Fruit fly (Drosophila melanogaster) whole organism, embryonic: ENCODE measurements around the gene CG15356.

ENCODE experiments used
- Atf6 ChIP-seq: fragments of 200-800 bp; sonication (Bioruptor generic); IDR thresholded peaks from 2 replicates; pipeline ENCODE4 v1.3.6; 2022; ENCODE audit warnings: missing biosample characterization, missing genetic modification characterization
- CG10654 ChIP-seq: fragments of 200-800 bp; sonication (Bioruptor generic); optimal IDR thresholded peaks from 2 replicates; lab custom pipeline; 2016; ENCODE audit warnings: missing biosample characterization, missing genetic modification characterization
- CG10959 ChIP-seq: fragments of 200-800 bp; sonication (Bioruptor generic); IDR thresholded peaks from 2 replicates; pipeline ENCODE4 v1.3.6; 2022; ENCODE audit warnings: missing biosample characterization, missing genetic modification characterization
- CG11085 ChIP-seq: fragments of 200-800 bp; sonication (Bioruptor generic); IDR thresholded peaks from 2 replicates; pipeline ENCODE4 v1.3.6; 2022; ENCODE audit warnings: missing biosample characterization, missing genetic modification characterization
- CG11093 ChIP-seq: fragments of 200-800 bp; sonication (Bioruptor generic); IDR thresholded peaks from 3 replicates; pipeline ENCODE4 v1.3.6; 2022; ENCODE audit warnings: missing biosample characterization, missing genetic modification characterization
- CG11695 ChIP-seq: fragments of 200-800 bp; sonication (Bioruptor generic); IDR thresholded peaks from 3 replicates; pipeline ENCODE4 v1.3.6; 2022; ENCODE audit warnings: missing biosample characterization, missing genetic modification characterization
- CG12104 ChIP-seq: fragments of 200-800 bp; sonication (Bioruptor generic); optimal IDR thresholded peaks from 3 replicates; lab custom pipeline; 2016; ENCODE audit warnings: missing biosample characterization, missing genetic modification characterization
- CG12236 ChIP-seq: fragments of 200-800 bp; sonication (Bioruptor generic); optimal IDR thresholded peaks from 2 replicates; lab custom pipeline; 2016; ENCODE audit warnings: missing biosample characterization, missing genetic modification characterization
- CG12744 ChIP-seq: fragments of 200-800 bp; sonication (Bioruptor generic); optimal IDR thresholded peaks from 2 replicates; lab custom pipeline; 2016; ENCODE audit warnings: missing biosample characterization, missing genetic modification characterization
- CG13287 ChIP-seq: fragments of 200-800 bp; sonication (Bioruptor generic); IDR thresholded peaks from 2 replicates; pipeline ENCODE4 v1.3.6; 2022; ENCODE audit warnings: missing biosample characterization, missing genetic modification characterization; ENCODE audit not compliant: partially characterized antibody
- CG14667 ChIP-seq: fragments of 200-800 bp; sonication (Bioruptor generic); IDR thresholded peaks from 2 replicates; pipeline ENCODE4 v1.3.6; 2022; ENCODE audit warnings: missing biosample characterization, missing genetic modification characterization
- CG31224 ChIP-seq: fragments of 200-800 bp; sonication (Bioruptor generic); IDR thresholded peaks from 2 replicates; pipeline ENCODE4 v1.3.6; 2022; ENCODE audit warnings: missing biosample characterization, missing genetic modification characterization
- CG33557 ChIP-seq: fragments of 200-800 bp; sonication (Bioruptor generic); optimal IDR thresholded peaks from 2 replicates; lab custom pipeline; 2019; ENCODE audit warnings: missing biosample characterization, mild to moderate bottlenecking, missing genetic modification characterization, moderate library complexity
- CG3995 ChIP-seq: fragments of 200-800 bp; sonication (Bioruptor generic); optimal IDR thresholded peaks from 3 replicates; lab custom pipeline; 2016; ENCODE audit warnings: missing biosample characterization, missing genetic modification characterization
- CG4820 ChIP-seq: fragments of 200-800 bp; sonication (Bioruptor generic); optimal IDR thresholded peaks from 3 replicates; lab custom pipeline; 2016; ENCODE audit warnings: missing biosample characterization, missing genetic modification characterization
- CG6854 ChIP-seq: fragments of 200-800 bp; sonication (Bioruptor generic); optimal IDR thresholded peaks from 3 replicates; lab custom pipeline; 2017; ENCODE audit warnings: missing biosample characterization, mild to moderate bottlenecking, missing genetic modification characterization
- CG9817 ChIP-seq: fragments of 200-800 bp; sonication (Bioruptor generic); optimal IDR thresholded peaks from 2 replicates; lab custom pipeline; 2018; ENCODE audit warnings: missing biosample characterization, mild to moderate bottlenecking, missing genetic modification characterization, moderate library complexity
- Chrac-16 ChIP-seq: fragments of 200-800 bp; sonication (Bioruptor generic); optimal IDR thresholded peaks from 3 replicates; lab custom pipeline; 2016; ENCODE audit warnings: missing biosample characterization, missing genetic modification characterization
- Dek ChIP-seq: fragments of 200-800 bp; sonication (Bioruptor generic); optimal IDR thresholded peaks from 3 replicates; lab custom pipeline; 2019; ENCODE audit warnings: missing biosample characterization, mild to moderate bottlenecking, missing genetic modification characterization, moderate library complexity
- Elba2 ChIP-seq: fragments of 200-800 bp; sonication (Bioruptor generic); optimal IDR thresholded peaks from 3 replicates; lab custom pipeline; 2016; ENCODE audit warnings: missing biosample characterization, missing genetic modification characterization
- HmgZ ChIP-seq: fragments of 200-800 bp; sonication (Bioruptor generic); optimal IDR thresholded peaks from 2 replicates; lab custom pipeline; 2018; ENCODE audit warnings: missing biosample characterization, mild to moderate bottlenecking, missing genetic modification characterization
- Jarid2 ChIP-seq: fragments of 200-800 bp; sonication (Bioruptor generic); optimal IDR thresholded peaks from 3 replicates; lab custom pipeline; 2017; ENCODE audit warnings: mild to moderate bottlenecking, missing biosample characterization, missing genetic modification reagents, missing genetic modification characterization
- MTF-1 ChIP-seq: fragments of 200-800 bp; sonication (Bioruptor generic); optimal IDR thresholded peaks from 2 replicates; lab custom pipeline; 2018; ENCODE audit warnings: missing biosample characterization, mild to moderate bottlenecking, missing genetic modification characterization, borderline replicate concordance
- NC2β ChIP-seq: fragments of 200-800 bp; sonication (Bioruptor generic); optimal IDR thresholded peaks from 2 replicates; lab custom pipeline; 2016; ENCODE audit warnings: missing biosample characterization, missing genetic modification characterization
- Oaz ChIP-seq: fragments of 200-800 bp; sonication (Bioruptor generic); IDR thresholded peaks from 2 replicates; pipeline ENCODE4 v1.3.6; 2022; ENCODE audit warnings: missing biosample characterization, missing genetic modification characterization
- Opbp ChIP-seq: fragments of 200-800 bp; sonication (Bioruptor generic); IDR thresholded peaks from 3 replicates; pipeline ENCODE4 v1.3.6; 2022; ENCODE audit warnings: missing biosample characterization, missing genetic modification characterization; ENCODE audit not compliant: partially characterized antibody
- Side ChIP-seq: fragments of 200-800 bp; sonication (Bioruptor generic); optimal IDR thresholded peaks from 2 replicates; lab custom pipeline; 2016; ENCODE audit warnings: missing biosample characterization, missing genetic modification characterization
- Sry-β ChIP-seq: fragments of 200-800 bp; sonication (Bioruptor generic); optimal IDR thresholded peaks from 2 replicates; lab custom pipeline; 2018; ENCODE audit warnings: missing biosample characterization, mild to moderate bottlenecking, missing genetic modification characterization, moderate library complexity
- ap ChIP-seq: fragments of 200-800 bp; sonication (Bioruptor generic); IDR thresholded peaks from 2 replicates; pipeline ENCODE4 v1.3.6; 2022; ENCODE audit warnings: missing biosample characterization, missing genetic modification characterization
- az2 ChIP-seq: fragments of 200-800 bp; sonication (Bioruptor generic); optimal IDR thresholded peaks from 3 replicates; lab custom pipeline; 2016; ENCODE audit warnings: missing biosample characterization, missing genetic modification characterization
- dimm ChIP-seq: fragments of 200-800 bp; sonication (Bioruptor generic); IDR thresholded peaks from 2 replicates; pipeline ENCODE4 v1.3.6; 2022; ENCODE audit warnings: missing biosample characterization, missing genetic modification characterization
- ewg ChIP-seq: fragments of 200-800 bp; sonication (Bioruptor generic); optimal IDR thresholded peaks from 3 replicates; lab custom pipeline; 2017; ENCODE audit warnings: mild to moderate bottlenecking, missing biosample characterization, missing genetic modification reagents, missing genetic modification characterization
- gcm ChIP-seq: fragments of 200-800 bp; sonication (Bioruptor generic); optimal IDR thresholded peaks from 2 replicates; lab custom pipeline; 2019; ENCODE audit warnings: missing biosample characterization, mild to moderate bottlenecking, missing genetic modification characterization, moderate library complexity
- her ChIP-seq: fragments of 200-800 bp; sonication (Bioruptor generic); optimal IDR thresholded peaks from 2 replicates; lab custom pipeline; 2016; ENCODE audit warnings: missing biosample characterization, missing genetic modification characterization
- inv ChIP-seq: fragments of 200-800 bp; sonication (Bioruptor generic); IDR thresholded peaks from 2 replicates; pipeline ENCODE4 v1.3.6; 2022; ENCODE audit warnings: missing biosample characterization, missing genetic modification characterization; ENCODE audit not compliant: partially characterized antibody
- jing ChIP-seq: fragments of 200-800 bp; sonication (Bioruptor generic); optimal IDR thresholded peaks from 2 replicates; lab custom pipeline; 2018; ENCODE audit warnings: missing biosample characterization, mild to moderate bottlenecking, missing genetic modification characterization
- kni ChIP-seq: fragments of 200-800 bp; sonication (Bioruptor generic); optimal IDR thresholded peaks from 3 replicates; lab custom pipeline; 2017; ENCODE audit warnings: mild to moderate bottlenecking, missing biosample characterization, missing genetic modification reagents, missing genetic modification characterization
- lola ChIP-seq, 3 experiments: fragments of >200 bp in 2 of 3; fragments of 200-800 bp in 1 of 3; sonication (Bioruptor generic) in 1 of 3; optimal IDR thresholded peaks; 2 replicates each; lab custom pipeline; 2017 to 2019; ENCODE audit warnings: missing biosample characterization in 3 of 3, missing genetic modification characterization in 3 of 3, mild to moderate bottlenecking in 1 of 3, moderate library complexity in 1 of 3
- lov ChIP-seq, 2 experiments: fragments of 200-800 bp in 1 of 2; fragments of >200 bp in 1 of 2; sonication (Bioruptor generic) in 1 of 2; IDR thresholded peaks in 1 of 2; optimal IDR thresholded peaks in 1 of 2; 2 replicates in 1 of 2; 3 replicates in 1 of 2; pipeline versions ENCODE4 v1.3.6 to Lab custom; 2017 to 2022; ENCODE audit warnings: missing biosample characterization in 1 of 2, missing genetic modification characterization in 1 of 2
- maf-S ChIP-seq: fragments of 200-800 bp; sonication (Bioruptor generic); optimal IDR thresholded peaks from 2 replicates; lab custom pipeline; 2016; ENCODE audit warnings: missing biosample characterization, missing genetic modification characterization
- onecut ChIP-seq: fragments of 200-800 bp; sonication (Bioruptor generic); IDR thresholded peaks from 2 replicates; pipeline ENCODE4 v1.3.6; 2022; ENCODE audit warnings: missing biosample characterization, missing genetic modification characterization
- repo ChIP-seq: fragments of 200-800 bp; sonication (Bioruptor generic); optimal IDR thresholded peaks from 2 replicates; lab custom pipeline; 2016; ENCODE audit warnings: missing biosample characterization, missing genetic modification characterization
- row ChIP-seq: fragments of 200-800 bp; sonication (Bioruptor generic); IDR thresholded peaks from 3 replicates; pipeline ENCODE4 v1.3.6; 2022; ENCODE audit warnings: missing biosample characterization, missing genetic modification characterization
- salm ChIP-seq: fragments of 200-800 bp; sonication (Bioruptor generic); optimal IDR thresholded peaks from 2 replicates; lab custom pipeline; 2018; ENCODE audit warnings: missing biosample characterization, mild to moderate bottlenecking, missing genetic modification characterization
- sens ChIP-seq: fragments of 200-800 bp; sonication (Bioruptor generic); peaks from one replicate; lab custom pipeline; 2016; ENCODE audit warnings: missing biosample characterization, missing genetic modification characterization
- sqz ChIP-seq: fragments of 200-800 bp; sonication (Bioruptor generic); optimal IDR thresholded peaks from 3 replicates; lab custom pipeline; 2018; ENCODE audit warnings: missing biosample characterization, mild to moderate bottlenecking, missing genetic modification characterization
- tll ChIP-seq, 2 experiments: fragments of 200-800 bp in 1 of 2; fragments of >200 bp in 1 of 2; sonication (Bioruptor generic) in 1 of 2; optimal IDR thresholded peaks; 2 replicates each; lab custom pipeline; 2017 to 2019; ENCODE audit warnings: missing biosample characterization in 2 of 2, missing genetic modification characterization in 2 of 2, mild to moderate bottlenecking in 1 of 2, moderate library complexity in 1 of 2
- trh ChIP-seq: fragments of 200-800 bp; sonication (Bioruptor generic); optimal IDR thresholded peaks from 2 replicates; lab custom pipeline; 2016; ENCODE audit warnings: missing biosample characterization, missing genetic modification characterization
- vfl ChIP-seq: fragments of 200-800 bp; sonication (Bioruptor generic); optimal IDR thresholded peaks from 2 replicates; lab custom pipeline; 2016; ENCODE audit warnings: missing biosample characterization, missing genetic modification characterization
- z ChIP-seq: fragments of 200-800 bp; sonication (Bioruptor generic); IDR thresholded peaks from 3 replicates; pipeline ENCODE4 v1.3.6; 2022; ENCODE audit warnings: missing biosample characterization, missing genetic modification characterization

CG15356 gene

dm6 chr2L:1980708-1981339 lies at the start of gene CG15356, which contains the start of gene CG15362 (continued):
- TF ChIP-seq Jarid2 (no peak), Oaz (GFP tag; lab: Robert Waterston, UW) (no peak), trh (GFP tag; lab: Kevin White, UChicago) (no peak), Chrac-16 (GFP tag; lab: Kevin White, UChicago) (no peak), repo (GFP tag; lab: Kevin White, UChicago) (no peak), CG33557 (GFP tag; lab: Kevin White, UChicago) (peak; percentile 18), tll (GFP tag; optimal IDR thresholded peaks at IDR 0.05; lab: Kevin White, UChicago) (no peak), ap (no peak), Opbp (GFP tag; lab: Robert Waterston, UW) (peak; percentile 99), inv (peak; percentile 99), dimm (no peak), salm (tag; lab: Kevin White, UChicago) (no peak), CG4820 (GFP tag; lab: Kevin White, UChicago) (no peak), CG12104 (GFP tag; lab: Kevin White, UChicago) (no peak), z (GFP tag; lab: Robert Waterston, UW) (no peak), CG14667 (GFP tag; lab: Robert Waterston, UW) (no peak), sqz (GFP tag; lab: Kevin White, UChicago) (no peak), vfl (GFP tag; lab: Kevin White, UChicago) (peak; percentile 15), MTF-1 (GFP tag; lab: Kevin White, UChicago) (no peak), az2 (GFP tag; lab: Kevin White, UChicago) (peak; percentile 16), CG11695 (GFP tag; lab: Robert Waterston, UW) (0 out of 3 replicates have a peak, but pooled peaks have one; percentile 20), lola (GFP tag; optimal IDR thresholded peaks at IDR 0.05; lab: Kevin White, UChicago) (peak in 1 of 3 experiments; percentile 16), CG31224 (GFP tag; lab: Robert Waterston, UW) (no peak), HmgZ (peak; percentile 43), CG3995 (GFP tag; lab: Kevin White, UChicago) (peak; percentile 88), NC2β (GFP tag; lab: Kevin White, UChicago) (no peak), CG9817 (tag; lab: Kevin White, UChicago) (peak; percentile 26), row (GFP tag; lab: Robert Waterston, UW) (peak; percentile 78), kni (GFP tag; lab: Kevin White, UChicago) (no peak), CG11085 (GFP tag; lab: Robert Waterston, UW) (no peak), onecut (GFP tag; lab: Robert Waterston, UW) (no peak), CG10959 (no peak), Sry-β (no peak), CG12236 (GFP tag; lab: Kevin White, UChicago) (no peak), Side (GFP tag; lab: Kevin White, UChicago) (no peak), lov (optimal IDR thresholded peaks at IDR 0.05; lab: Kevin White, UChicago) (no peak), lov (GFP tag; IDR thresholded peaks at IDR 0.05; lab: Robert Waterston, UW) (no peak), jing (GFP tag; lab: Kevin White, UChicago) (no peak), CG13287 (GFP tag; lab: Robert Waterston, UW) (peak; percentile 99), sens (peak; percentile 81), CG11093 (no peak), Dek (peak; percentile 62), gcm (GFP tag; lab: Kevin White, UChicago) (no peak), her (GFP tag; lab: Kevin White, UChicago) (no peak), CG6854 (GFP tag; lab: Kevin White, UChicago) (no peak), Elba2 (GFP tag; lab: Kevin White, UChicago) (peak; percentile 96), maf-S (GFP tag; lab: Kevin White, UChicago) (no peak), CG10654 (no peak), CG12744 (no peak), ewg (GFP tag; lab: Kevin White, UChicago) (no peak), Atf6 (no peak)
